Worm (Caenorhabditis elegans) whole organism, L3 larva: ENCODE measurements around the gene Y75B8A.44.

ENCODE experiments used
- ama-1 ChIP-seq: fragments of 150-350 bp; optimal IDR thresholded peaks from 2 replicates; lab custom pipeline; 2018
- ceh-16 ChIP-seq: sonication (generic microtip); optimal IDR thresholded peaks from 2 replicates; lab custom pipeline; 2017; ENCODE audit warnings: missing biosample characterization, missing genetic modification characterization
- egl-27 ChIP-seq: sonication (generic microtip); optimal IDR thresholded peaks from 4 replicates; lab custom pipeline; 2017; ENCODE audit warnings: missing biosample characterization, missing genetic modification reagents, missing genetic modification characterization
- lin-15B ChIP-seq: fragments of 150-350 bp; optimal IDR thresholded peaks from 2 replicates; lab custom pipeline; 2014; ENCODE audit warnings: missing biosample characterization, missing genetic modification characterization
- nhr-77 ChIP-seq: fragments of 150-350 bp; optimal IDR thresholded peaks from 2 replicates; lab custom pipeline; 2014; ENCODE audit warnings: missing biosample characterization, missing genetic modification characterization
- skn-1 ChIP-seq: fragments of 150-350 bp; optimal IDR thresholded peaks from 2 replicates; lab custom pipeline; 2014; ENCODE audit warnings: missing biosample characterization, missing genetic modification characterization
- unc-62 ChIP-seq: fragments of 150-350 bp; sonication (generic microtip); optimal IDR thresholded peaks from 4 replicates; lab custom pipeline; 2014; ENCODE audit warnings: missing biosample characterization, missing genetic modification reagents, missing genetic modification characterization

ce11 chrIII:12235359-12235758 lies 41.1 kb downstream of the Y75B8A.44 start:
- TF ChIP-seq nhr-77 (tag; lab: Kevin White, UChicago) (no peak), ama-1 (lab: Kevin White, UChicago) (no peak), skn-1 (tag; lab: Kevin White, UChicago) (no peak), lin-15B (tag; lab: Kevin White, UChicago) (no peak), ceh-16 (tag; lab: Kevin White, UChicago) (no peak), unc-62 (no peak), egl-27 (tag; lab: Kevin White, UChicago) (no peak)
